5 worm cellular contexts compared by ENCODE assay signal in genomic region chrIII:835713-836278, ce11.
TF ChIP-seq lines count a peak whose summit lies in the region.

No protein-coding gene starts in this region.

TF ChIP-seq in whole organism, L1 larva, 84 proteins besides CTCF, POLR2A, EP300 and RAD21 (continues in another document):
- no peak for TF ChIP-seq mep-1 (tag; optimal IDR thresholded peaks at IDR 0.05; lab: Kevin White, UChicago)
- TF ChIP-seq rnt-1 (tag; optimal IDR thresholded peaks at IDR 0.05; lab: Kevin White, UChicago): peak; percentile 38
- TF ChIP-seq fkh-4 (tag; optimal IDR thresholded peaks at IDR 0.05; lab: Kevin White, UChicago; ENCODE audit: borderline replicate concordance): no peak
- TF ChIP-seq unc-98 (GFP tag; IDR thresholded peaks at IDR 0.05; lab: Robert Waterston, UW): no peak
- peak; percentile 34 for TF ChIP-seq aly-2 (tag; optimal IDR thresholded peaks at IDR 0.05; lab: Kevin White, UChicago)
- TF ChIP-seq skn-1 (tag; optimal IDR thresholded peaks at IDR 0.05; lab: Kevin White, UChicago): peak; percentile 30
- TF ChIP-seq snu-23 (GFP tag; optimal IDR thresholded peaks at IDR 0.05; lab: Kevin White, UChicago): peak; percentile 15
- peak; percentile 18 for TF ChIP-seq xbp-1 (tag; optimal IDR thresholded peaks at IDR 0.05; lab: Kevin White, UChicago)
- no peak for TF ChIP-seq Y116A8C.19 (tag; optimal IDR thresholded peaks at IDR 0.05; lab: Kevin White, UChicago; ENCODE audit: borderline replicate concordance)
- TF ChIP-seq alr-1 (tag; optimal IDR thresholded peaks at IDR 0.05; lab: Kevin White, UChicago; ENCODE audit: borderline replicate concordance): no peak
- peak; percentile 69 for TF ChIP-seq nhr-90 (tag; optimal IDR thresholded peaks at IDR 0.05; lab: Kevin White, UChicago; ENCODE audit: poor library complexity)
- TF ChIP-seq grh-1 (GFP tag; IDR thresholded peaks at IDR 0.05; lab: Robert Waterston, UW): peak; percentile 66
- TF ChIP-seq C16A3.4 (tag; optimal IDR thresholded peaks at IDR 0.05; lab: Kevin White, UChicago): peak; percentile 23
- TF ChIP-seq lin-14 (GFP tag; optimal IDR thresholded peaks at IDR 0.05; lab: Kevin White, UChicago): peak; percentile 11
- TF ChIP-seq hlh-17 (GFP tag; optimal IDR thresholded peaks at IDR 0.05; lab: Kevin White, UChicago; ENCODE audit: borderline replicate concordance): peak; percentile 84
- no peak for TF ChIP-seq tbx-2 (tag; optimal IDR thresholded peaks at IDR 0.05; lab: Kevin White, UChicago)
- TF ChIP-seq nhr-12 (tag; optimal IDR thresholded peaks at IDR 0.05; lab: Kevin White, UChicago): no peak

TF ChIP-seq in whole organism, L3 larva, 47 proteins besides CTCF, POLR2A, EP300 and RAD21 (continues in another document):
- TF ChIP-seq ZK546.5 (tag; optimal IDR thresholded peaks at IDR 0.05; lab: Kevin White, UChicago): peak; percentile 45
- peak; percentile 62 for TF ChIP-seq nhr-25 (tag; optimal IDR thresholded peaks at IDR 0.05; lab: Kevin White, UChicago)
- peak; percentile 98 for TF ChIP-seq ama-1 (optimal IDR thresholded peaks at IDR 0.05; lab: Kevin White, UChicago)
- TF ChIP-seq zag-1 (tag; optimal IDR thresholded peaks at IDR 0.05; lab: Kevin White, UChicago): peak; percentile 42
- peak; percentile 47 for TF ChIP-seq nhr-76 (tag; optimal IDR thresholded peaks at IDR 0.05; lab: Kevin White, UChicago)
- TF ChIP-seq egl-27 (tag; optimal IDR thresholded peaks at IDR 0.05; lab: Kevin White, UChicago): no peak
- peak; percentile 85 for TF ChIP-seq aly-2 (tag; optimal IDR thresholded peaks at IDR 0.05; lab: Kevin White, UChicago)
- TF ChIP-seq pqm-1 (tag; optimal IDR thresholded peaks at IDR 0.05; lab: Kevin White, UChicago): no peak
- TF ChIP-seq R02D3.7 (tag; optimal IDR thresholded peaks at IDR 0.05; lab: Kevin White, UChicago): peak; percentile 26
- no peak for TF ChIP-seq eor-1 (tag; optimal IDR thresholded peaks at IDR 0.05; lab: Kevin White, UChicago)
- TF ChIP-seq pha-4 (tag; optimal IDR thresholded peaks at IDR 0.05; lab: Kevin White, UChicago): peak; percentile 47
- TF ChIP-seq elt-2 (tag; optimal IDR thresholded peaks at IDR 0.05; lab: Kevin White, UChicago): peak; percentile 61
- TF ChIP-seq ceh-16 (tag; optimal IDR thresholded peaks at IDR 0.05; lab: Kevin White, UChicago): no peak
- TF ChIP-seq unc-39 (tag; optimal IDR thresholded peaks at IDR 0.05; lab: Kevin White, UChicago): peak; percentile 43
- TF ChIP-seq tbx-2 (tag; optimal IDR thresholded peaks at IDR 0.05; lab: Kevin White, UChicago): peak; percentile 70
- TF ChIP-seq lin-39 (tag; optimal IDR thresholded peaks at IDR 0.05; lab: Kevin White, UChicago): peak; percentile 20
- TF ChIP-seq fkh-2 (tag; optimal IDR thresholded peaks at IDR 0.05; lab: Kevin White, UChicago): no peak
- peak; percentile 61 for TF ChIP-seq jun-1 (tag; optimal IDR thresholded peaks at IDR 0.05; lab: Kevin White, UChicago)
- no peak for TF ChIP-seq nhr-23 (tag; optimal IDR thresholded peaks at IDR 0.05; lab: Kevin White, UChicago)

TF ChIP-seq in whole organism, early embryonic, 17 proteins besides CTCF, POLR2A, EP300 and RAD21:
- peak; percentile 34; the same call in 1 of the 2 replicates for TF ChIP-seq tbx-37 (GFP tag; conservative IDR thresholded peaks at IDR 0.05; lab: Robert Waterston, UW)
- TF ChIP-seq flt-1 (GFP tag; IDR thresholded peaks at IDR 0.05; lab: Robert Waterston, UW): peak; percentile 29; the same call in 1 of the 2 replicates
- 0 out of 2 replicates have a peak, but pooled peaks have one; percentile 48 for TF ChIP-seq tbx-11 (GFP tag; IDR thresholded peaks at IDR 0.05; lab: Robert Waterston, UW)
- peak; percentile 75 for TF ChIP-seq F13C5.2 (tag; optimal IDR thresholded peaks at IDR 0.05; lab: Kevin White, UChicago)
- peak; percentile 39 for TF ChIP-seq hmbx-1 (tag; optimal IDR thresholded peaks at IDR 0.05; lab: Kevin White, UChicago)
- TF ChIP-seq tra-4 (tag; optimal IDR thresholded peaks at IDR 0.05; lab: Kevin White, UChicago): peak; percentile 48
- no peak for TF ChIP-seq aly-1 (tag; optimal IDR thresholded peaks at IDR 0.05; lab: Kevin White, UChicago)
- TF ChIP-seq ceh-13 (GFP tag; optimal IDR thresholded peaks at IDR 0.05; lab: Kevin White, UChicago): no peak
- TF ChIP-seq ets-7 (tag; optimal IDR thresholded peaks at IDR 0.05; lab: Kevin White, UChicago): no peak
- peak; percentile 80; the same call in 1 of the 2 replicates for TF ChIP-seq pes-1 (GFP tag; IDR thresholded peaks at IDR 0.05; lab: Robert Waterston, UW)
- peak; percentile 75; the same call in 1 of the 2 replicates for TF ChIP-seq sea-1 (GFP tag; conservative IDR thresholded peaks at IDR 0.05; lab: Robert Waterston, UW)
- TF ChIP-seq hnd-1 (tag; optimal IDR thresholded peaks at IDR 0.05; lab: Kevin White, UChicago): peak; percentile 49
- TF ChIP-seq B0310.2 (tag; optimal IDR thresholded peaks at IDR 0.05; lab: Kevin White, UChicago): peak; percentile 44
- TF ChIP-seq ceh-36 (tag; optimal IDR thresholded peaks at IDR 0.05; lab: Kevin White, UChicago): peak; percentile 62
- TF ChIP-seq ama-1 (optimal IDR thresholded peaks at IDR 0.05; lab: Kevin White, UChicago): peak; percentile 96
- TF ChIP-seq scrt-1 (GFP tag; IDR thresholded peaks at IDR 0.05; lab: Robert Waterston, UW): peak; percentile 78; the same call in 1 of the 2 replicates
- peak; percentile 81 for TF ChIP-seq hmg-4 (GFP tag; optimal IDR thresholded peaks at IDR 0.05; lab: Kevin White, UChicago)

TF ChIP-seq in whole organism, midembryonic, 9 proteins besides CTCF, POLR2A, EP300 and RAD21:
- TF ChIP-seq T22C8.4 (GFP tag; IDR thresholded peaks at IDR 0.05; lab: Robert Waterston, UW) (peak; percentile 49; the same call in 1 of the 2 replicates), tab-1 (GFP tag; IDR thresholded peaks at IDR 0.05; lab: Robert Waterston, UW) (peak; percentile 72; the same call in 1 of the 2 replicates), klf-2 (GFP tag; conservative IDR thresholded peaks at IDR 0.05; lab: Robert Waterston, UW) (0 out of 2 replicates have a peak, but pooled peaks have one; percentile 9), med-1 (GFP tag; optimal IDR thresholded peaks at IDR 0.05; lab: Kevin White, UChicago; ENCODE audit: insufficient read depth) (no peak), cog-1 (tag; optimal IDR thresholded peaks at IDR 0.05; lab: Kevin White, UChicago) (no peak), flt-1 (GFP tag; IDR thresholded peaks at IDR 0.05; lab: Robert Waterston, UW) (peak; percentile 93), ztf-29 (GFP tag; IDR thresholded peaks at IDR 0.05; lab: Robert Waterston, UW) (peak; percentile 38; the same call in 1 of the 2 replicates), ztf-23 (GFP tag; IDR thresholded peaks at IDR 0.05; lab: Robert Waterston, UW) (peak; percentile 78; the same call in 1 of the 2 replicates)

TF ChIP-seq in whole organism, young adult, 124 proteins besides CTCF, POLR2A, EP300 and RAD21 (continues in another document):
- TF ChIP-seq lin-54 (GFP tag; optimal IDR thresholded peaks at IDR 0.05; lab: Kevin White, UChicago) (peak; percentile 70), madf-8 (GFP tag; conservative IDR thresholded peaks at IDR 0.05; lab: Robert Waterston, UW) (no peak), Y67H2A.10 (GFP tag; conservative IDR thresholded peaks at IDR 0.05; lab: Robert Waterston, UW) (peak; percentile 86), attf-3 (GFP tag; conservative IDR thresholded peaks at IDR 0.05; lab: Robert Waterston, UW) (peak; percentile 69), T07F8.4 (tag; optimal IDR thresholded peaks at IDR 0.05; lab: Kevin White, UChicago) (no peak), unc-130 (GFP tag; optimal IDR thresholded peaks at IDR 0.05; lab: Kevin White, UChicago) (no peak), sdz-38 (tag; optimal IDR thresholded peaks at IDR 0.05; lab: Kevin White, UChicago) (no peak), ztf-25 (GFP tag; IDR thresholded peaks at IDR 0.05; lab: Robert Waterston, UW) (peak; percentile 92), ceh-91 (GFP tag; IDR thresholded peaks at IDR 0.05; lab: Robert Waterston, UW) (no peak), egl-44 (GFP tag; IDR thresholded peaks at IDR 0.05; lab: Robert Waterston, UW) (peak; percentile 92), die-1 (tag; optimal IDR thresholded peaks at IDR 0.05; lab: Kevin White, UChicago) (peak; percentile 54), C17E4.6 (GFP tag; IDR thresholded peaks at IDR 0.05; lab: Robert Waterston, UW) (peak; percentile 93), lir-1 (GFP tag; conservative IDR thresholded peaks at IDR 0.05; lab: Robert Waterston, UW) (peak; percentile 77; the same call in 1 of the 2 replicates), let-526 (GFP tag; IDR thresholded peaks at IDR 0.05; lab: Robert Waterston, UW) (no peak; the same call in none of the 2 replicates), K12H6.12 (tag; optimal IDR thresholded peaks at IDR 0.05; lab: Kevin White, UChicago) (peak; percentile 84), rpc-1 (optimal IDR thresholded peaks at IDR 0.05; lab: Kevin White, UChicago) (no peak), rpc-1 (tag; optimal IDR thresholded peaks at IDR 0.05; lab: Kevin White, UChicago) (no peak), nhr-27 (tag; optimal IDR thresholded peaks at IDR 0.05; lab: Kevin White, UChicago) (peak; percentile 98), attf-6 (GFP tag; IDR thresholded peaks at IDR 0.05; lab: Robert Waterston, UW) (peak; percentile 68; the same call in 1 of the 2 replicates), lag-1 (GFP tag; IDR thresholded peaks at IDR 0.05; lab: Robert Waterston, UW) (0 out of 2 replicates have a peak, but pooled peaks have one; percentile 78), ztf-6 (GFP tag; IDR thresholded peaks at IDR 0.05; lab: Robert Waterston, UW) (peak; percentile 43; the same call in 1 of the 2 replicates), Y79H2A.3 (GFP tag; conservative IDR thresholded peaks at IDR 0.05; lab: Robert Waterston, UW) (peak; percentile 90), madf-3 (GFP tag; IDR thresholded peaks at IDR 0.05; lab: Robert Waterston, UW) (peak; percentile 94), mel-28 (tag; optimal IDR thresholded peaks at IDR 0.05; lab: Kevin White, UChicago; ENCODE audit: borderline replicate concordance) (peak; percentile 90), snpc-3.4 (tag; optimal IDR thresholded peaks at IDR 0.05; lab: Kevin White, UChicago) (no peak), Y53F4B.3 (GFP tag; IDR thresholded peaks at IDR 0.05; lab: Robert Waterston, UW) (no peak), B0336.3 (GFP tag; IDR thresholded peaks at IDR 0.05; lab: Robert Waterston, UW) (peak; percentile 99), cebp-1 (GFP tag; IDR thresholded peaks at IDR 0.05; lab: Robert Waterston, UW) (peak; percentile 83), cebp-1 (tag; optimal IDR thresholded peaks at IDR 0.05; lab: Kevin White, UChicago) (peak; percentile 93), madf-6 (GFP tag; IDR thresholded peaks at IDR 0.05; lab: Robert Waterston, UW) (peak; percentile 79), hmg-1.2 (GFP tag; IDR thresholded peaks at IDR 0.05; lab: Robert Waterston, UW) (peak; percentile 74), ama-1 (optimal IDR thresholded peaks at IDR 0.05; lab: Kevin White, UChicago) (peak; percentile 91), ama-1 (GFP tag; optimal IDR thresholded peaks at IDR 0.05; lab: Kevin White, UChicago) (peak in 1 of 2 experiments; percentile 65), tbx-9 (tag; optimal IDR thresholded peaks at IDR 0.05; lab: Kevin White, UChicago; ENCODE audit: borderline replicate concordance) (peak; percentile 97)

Comparison
In these comparisons a context has a peak if more than half of its experiments do, and no peak if none do; other contexts are left out.
1. Of the 8 proteins assayed by ChIP-seq in both whole organism, young adult and whole organism, L1 larva: peak only in whole organism, young adult: none; only in whole organism, L1 larva: none; in both: ama-1 and nhr-90; in neither: 3; mixed calls (peak in some experiments, not most) for 3.